Worm (Caenorhabditis elegans) whole organism, late embryonic: Measurements from ENCODE around the gene unc-16.

Experiments used
- C08G9.2 ChIP-seq: sonication (generic microtip); optimal IDR thresholded peaks from 2 replicates; lab custom pipeline; 2016; ENCODE audit warnings: mild to moderate bottlenecking, missing genetic modification characterization, moderate library complexity, missing compliant biosample characterization
- K02D7.2 ChIP-seq: sonication (generic microtip); optimal IDR thresholded peaks from 2 replicates; lab custom pipeline; 2017; ENCODE audit warnings: mild to moderate bottlenecking, missing genetic modification characterization, missing compliant biosample characterization
- T23F11.4 ChIP-seq: fragments of 200-800 bp; sonication (Bioruptor generic); optimal IDR thresholded peaks from 2 replicates; lab custom pipeline; 2018; ENCODE audit warnings: mild to moderate bottlenecking, missing genetic modification characterization, missing compliant biosample characterization
- Y22D7AL.16 ChIP-seq: sonication (generic microtip); optimal IDR thresholded peaks from 2 replicates; lab custom pipeline; 2016; ENCODE audit warnings: missing genetic modification characterization, missing compliant biosample characterization
- ahr-1 ChIP-seq: sonication (generic microtip); optimal IDR thresholded peaks from 2 replicates; lab custom pipeline; 2016; ENCODE audit warnings: missing genetic modification characterization, missing compliant biosample characterization
- ama-1 ChIP-seq: fragments of 150-350 bp; optimal IDR thresholded peaks from 2 replicates; lab custom pipeline; 2014
- ceh-18 ChIP-seq: sonication (generic microtip); optimal IDR thresholded peaks from 2 replicates; lab custom pipeline; 2016; ENCODE audit warnings: missing genetic modification characterization, missing compliant biosample characterization
- ceh-19 ChIP-seq: fragments of 200-800 bp; sonication (Bioruptor generic); optimal IDR thresholded peaks from 2 replicates; lab custom pipeline; 2018; ENCODE audit warnings: mild to moderate bottlenecking, missing genetic modification characterization, missing compliant biosample characterization
- ceh-2 ChIP-seq: sonication (generic microtip); optimal IDR thresholded peaks from 2 replicates; lab custom pipeline; 2016; ENCODE audit warnings: missing genotype, missing genetic modification characterization, missing compliant biosample characterization
- ceh-22 ChIP-seq: sonication (generic microtip); optimal IDR thresholded peaks from 2 replicates; lab custom pipeline; 2017; ENCODE audit warnings: missing biosample characterization, missing genetic modification characterization
- ceh-24 ChIP-seq: sonication (generic microtip); optimal IDR thresholded peaks from 2 replicates; lab custom pipeline; 2016; ENCODE audit warnings: mild to moderate bottlenecking, missing genetic modification characterization, missing compliant biosample characterization
- ceh-30 ChIP-seq: fragments of 150-350 bp; optimal IDR thresholded peaks from 2 replicates; lab custom pipeline; 2014; ENCODE audit warnings: missing biosample characterization, missing genetic modification characterization
- ceh-48 ChIP-seq: sonication (generic microtip); optimal IDR thresholded peaks from 2 replicates; lab custom pipeline; 2016; ENCODE audit warnings: missing genetic modification characterization, inconsistent platforms, missing compliant biosample characterization
- ceh-6 ChIP-seq: fragments of 200-800 bp; sonication (Bioruptor generic); optimal IDR thresholded peaks from 2 replicates; lab custom pipeline; 2018; ENCODE audit warnings: mild to moderate bottlenecking, missing genetic modification characterization, missing compliant biosample characterization
- dmd-4 ChIP-seq: sonication (generic microtip); optimal IDR thresholded peaks from 2 replicates; lab custom pipeline; 2016; ENCODE audit warnings: borderline replicate concordance, missing genetic modification characterization, missing compliant biosample characterization
- dve-1 ChIP-seq: sonication (generic microtip); optimal IDR thresholded peaks from 2 replicates; lab custom pipeline; 2017; ENCODE audit warnings: antibody characterized with exemption, mild to moderate bottlenecking, missing genetic modification characterization, missing compliant biosample characterization
- elt-4 ChIP-seq: sonication (generic microtip); optimal IDR thresholded peaks from 2 replicates; lab custom pipeline; 2016; ENCODE audit warnings: missing genetic modification characterization, missing compliant biosample characterization
- ets-4 ChIP-seq: sonication (generic microtip); optimal IDR thresholded peaks from 2 replicates; lab custom pipeline; 2016; ENCODE audit warnings: missing genetic modification characterization, missing compliant biosample characterization
- eyg-1 ChIP-seq: sonication (generic microtip); optimal IDR thresholded peaks from 2 replicates; lab custom pipeline; 2016; ENCODE audit warnings: missing genotype, missing genetic modification characterization, missing compliant biosample characterization
- fkh-6 ChIP-seq: sonication (generic microtip); optimal IDR thresholded peaks from 2 replicates; lab custom pipeline; 2016; ENCODE audit warnings: missing genetic modification characterization, missing compliant biosample characterization
- hlh-30 ChIP-seq: sonication (generic microtip); optimal IDR thresholded peaks from 2 replicates; lab custom pipeline; 2017; ENCODE audit warnings: antibody characterized with exemption, missing genetic modification characterization, missing compliant biosample characterization; ENCODE audit not compliant: insufficient read depth
- hlh-6 ChIP-seq: sonication (generic microtip); optimal IDR thresholded peaks from 2 replicates; lab custom pipeline; 2016; ENCODE audit warnings: missing genotype, missing genetic modification characterization, missing compliant biosample characterization
- hlh-8 ChIP-seq: sonication (generic microtip); optimal IDR thresholded peaks from 2 replicates; lab custom pipeline; 2016; ENCODE audit warnings: missing genotype, missing genetic modification characterization, missing compliant biosample characterization
- lim-6 ChIP-seq: sonication (generic microtip); optimal IDR thresholded peaks from 2 replicates; lab custom pipeline; 2016; ENCODE audit warnings: missing genetic modification characterization, missing compliant biosample characterization
- lin-11 ChIP-seq: fragments of 200-800 bp; sonication (Bioruptor generic); optimal IDR thresholded peaks from 2 replicates; lab custom pipeline; 2018; ENCODE audit warnings: mild to moderate bottlenecking, missing genetic modification characterization, missing compliant biosample characterization
- madf-2 ChIP-seq: sonication (generic microtip); optimal IDR thresholded peaks from 2 replicates; lab custom pipeline; 2017; ENCODE audit warnings: missing genetic modification characterization, missing compliant biosample characterization
- mec-3 ChIP-seq: sonication (generic microtip); optimal IDR thresholded peaks from 2 replicates; lab custom pipeline; 2016; ENCODE audit warnings: borderline replicate concordance, missing genetic modification characterization, missing compliant biosample characterization
- nhr-11 ChIP-seq: fragments of 150-350 bp; optimal IDR thresholded peaks from 2 replicates; lab custom pipeline; 2014; ENCODE audit warnings: missing biosample characterization, missing genetic modification characterization
- nhr-232 ChIP-seq: sonication (generic microtip); optimal IDR thresholded peaks from 2 replicates; lab custom pipeline; 2016; ENCODE audit warnings: missing genetic modification characterization, missing compliant biosample characterization
- pag-3 ChIP-seq: sonication (generic microtip); optimal IDR thresholded peaks from 2 replicates; lab custom pipeline; 2016; ENCODE audit warnings: missing compliant biosample characterization, missing genetic modification characterization, borderline replicate concordance
- pax-1 ChIP-seq: fragments of 150-350 bp; optimal IDR thresholded peaks from 2 replicates; lab custom pipeline; 2014; ENCODE audit warnings: missing biosample characterization, missing genetic modification characterization
- pha-2 ChIP-seq: sonication (generic microtip); optimal IDR thresholded peaks from 2 replicates; lab custom pipeline; 2017; ENCODE audit warnings: mild to moderate bottlenecking, missing genetic modification characterization, missing compliant biosample characterization
- pha-4 ChIP-seq: fragments of 150-350 bp; optimal IDR thresholded peaks from 2 replicates; lab custom pipeline; 2018; ENCODE audit warnings: missing biosample characterization, missing genetic modification reagents, missing genetic modification characterization
- pqm-1 ChIP-seq: sonication (generic microtip); optimal IDR thresholded peaks from 2 replicates; lab custom pipeline; 2016; ENCODE audit warnings: missing genetic modification characterization, missing compliant biosample characterization
- pros-1 ChIP-seq: fragments of 150-350 bp; optimal IDR thresholded peaks from 2 replicates; lab custom pipeline; 2014; ENCODE audit warnings: missing biosample characterization, missing genetic modification reagents, missing genetic modification characterization
- ref-2 ChIP-seq: sonication (generic microtip); optimal IDR thresholded peaks from 2 replicates; lab custom pipeline; 2016; ENCODE audit warnings: missing genetic modification characterization, missing compliant biosample characterization
- rnt-1 ChIP-seq: sonication (generic microtip); optimal IDR thresholded peaks from 2 replicates; lab custom pipeline; 2016; ENCODE audit warnings: missing genetic modification characterization, missing compliant biosample characterization
- syd-9 ChIP-seq: sonication (generic microtip); optimal IDR thresholded peaks from 2 replicates; lab custom pipeline; 2016; ENCODE audit warnings: mild to moderate bottlenecking, missing genetic modification characterization, moderate library complexity, missing compliant biosample characterization
- tbx-2 ChIP-seq: sonication (generic microtip); optimal IDR thresholded peaks from 2 replicates; lab custom pipeline; 2016; ENCODE audit warnings: missing genetic modification characterization, missing compliant biosample characterization
- tbx-7 ChIP-seq: sonication (generic microtip); optimal IDR thresholded peaks from 2 replicates; lab custom pipeline; 2016; ENCODE audit warnings: missing genotype, missing genetic modification characterization, missing compliant biosample characterization
- unc-3 ChIP-seq, 2 experiments: fragments of 200-800 bp in 1 of 2; sonication (Bioruptor generic) in 1 of 2; sonication (generic microtip) in 1 of 2; conservative IDR thresholded peaks in 1 of 2; optimal IDR thresholded peaks in 1 of 2; 2 replicates each; pipeline versions ENCODE4 v1.3.6 to Lab custom; 2016 to 2022; ENCODE audit warnings: missing compliant biosample characterization in 2 of 2, missing genetic modification characterization in 2 of 2, missing genetic modification reagents in 1 of 2
- unc-42 ChIP-seq: sonication (generic microtip); optimal IDR thresholded peaks from 2 replicates; lab custom pipeline; 2016; ENCODE audit warnings: missing genotype, missing genetic modification characterization, missing compliant biosample characterization
- unc-55 ChIP-seq: sonication (generic microtip); optimal IDR thresholded peaks from 2 replicates; lab custom pipeline; 2017; ENCODE audit warnings: missing biosample characterization, missing genetic modification reagents, missing genetic modification characterization
- unc-86 ChIP-seq: sonication (generic microtip); optimal IDR thresholded peaks from 2 replicates; lab custom pipeline; 2016; ENCODE audit warnings: missing genetic modification characterization, missing compliant biosample characterization
- zip-5 ChIP-seq: sonication (generic microtip); optimal IDR thresholded peaks from 2 replicates; lab custom pipeline; 2016; ENCODE audit warnings: missing genetic modification characterization, missing compliant biosample characterization

Gene unc-16

ce11 chrIII:9556300-9556699, 10.2 kb downstream of the unc-16 start, which contains the start of gene ZK1098.11:
ZK1098.11 (plus strand) TSS chrIII:9556600.
- TF ChIP-seq nhr-232 (tag; lab: Kevin White, UChicago) (no peak), lin-11 (tag; lab: Kevin White, UChicago) (no peak), tbx-2 (tag; lab: Kevin White, UChicago) (no peak), ahr-1 (tag; lab: Kevin White, UChicago) (no peak), fkh-6 (no peak), pqm-1 (tag; lab: Kevin White, UChicago) (no peak), hlh-6 (tag; lab: Kevin White, UChicago) (no peak), hlh-30 (tag; lab: Kevin White, UChicago) (no peak), pha-2 (tag; lab: Kevin White, UChicago) (no peak), tbx-7 (no peak), dve-1 (tag; lab: Kevin White, UChicago) (no peak), rnt-1 (tag; lab: Kevin White, UChicago) (no peak), mec-3 (no peak), C08G9.2 (tag; lab: Kevin White, UChicago) (no peak), pax-1 (no peak), ceh-18 (no peak), unc-86 (tag; lab: Kevin White, UChicago) (no peak), ceh-2 (tag; lab: Kevin White, UChicago) (no peak), ref-2 (tag; lab: Kevin White, UChicago) (no peak)

ce11 chrIII:9558463-9558862, 12.4 kb downstream of the unc-16 start, which contains the start of gene C48B4.6:
C48B4.6 (minus strand) TSS chrIII:9558563.
- TF ChIP-seq pqm-1 (tag; lab: Kevin White, UChicago) (no peak), zip-5 (tag; lab: Kevin White, UChicago) (no peak), unc-3 (GFP tag; conservative IDR thresholded peaks at IDR 0.05; lab: Robert Waterston, UW) (no peak), unc-3 (tag; optimal IDR thresholded peaks at IDR 0.05; lab: Kevin White, UChicago) (no peak), ceh-19 (GFP tag; lab: Kevin White, UChicago) (no peak), K02D7.2 (tag; lab: Kevin White, UChicago) (no peak), nhr-11 (tag; lab: Kevin White, UChicago) (no peak), ceh-22 (tag; lab: Kevin White, UChicago) (no peak), pros-1 (tag; lab: Kevin White, UChicago) (no peak), madf-2 (no peak), pax-1 (no peak), Y22D7AL.16 (no peak), unc-42 (tag; lab: Kevin White, UChicago) (no peak), dmd-4 (tag; lab: Kevin White, UChicago) (no peak), elt-4 (no peak), eyg-1 (no peak), mec-3 (no peak), T23F11.4 (GFP tag; lab: Kevin White, UChicago) (no peak), ceh-6 (GFP tag; lab: Kevin White, UChicago) (no peak), unc-55 (GFP tag; lab: Kevin White, UChicago) (no peak), lim-6 (tag; lab: Kevin White, UChicago) (no peak)
- TF ChIP-seq, all 69 proteins: peak for 0

ce11 chrIII:9559381-9559881, 13.4 kb downstream of the unc-16 start, which contains the start of gene C48B4.7:
C48B4.7 (minus strand) TSS chrIII:9559431.
- TF ChIP-seq ceh-30 (tag; lab: Kevin White, UChicago) = no peak
- no peak for TF ChIP-seq pag-3 (tag; lab: Kevin White, UChicago)
- no peak for TF ChIP-seq rnt-1 (tag; lab: Kevin White, UChicago)
- no peak for TF ChIP-seq pha-4
- no peak for TF ChIP-seq hlh-8 (tag; lab: Kevin White, UChicago)
- TF ChIP-seq syd-9 (tag; lab: Kevin White, UChicago) = no peak
- TF ChIP-seq ceh-6 (GFP tag; lab: Kevin White, UChicago) = no peak
- TF ChIP-seq nhr-232 (tag; lab: Kevin White, UChicago) = no peak
- no peak for TF ChIP-seq ceh-22 (tag; lab: Kevin White, UChicago)
- no peak for TF ChIP-seq ets-4 (tag; lab: Kevin White, UChicago)
- TF ChIP-seq unc-3 (GFP tag; conservative IDR thresholded peaks at IDR 0.05; lab: Robert Waterston, UW) = no peak
- TF ChIP-seq unc-3 (tag; optimal IDR thresholded peaks at IDR 0.05; lab: Kevin White, UChicago) = no peak
- TF ChIP-seq ceh-48 (tag; lab: Kevin White, UChicago) = no peak
- TF ChIP-seq ceh-24 (tag; lab: Kevin White, UChicago) = no peak
- TF ChIP-seq dmd-4 (tag; lab: Kevin White, UChicago) = no peak
- TF ChIP-seq ceh-2 (tag; lab: Kevin White, UChicago) = no peak
- no peak for TF ChIP-seq ama-1
